Fruit fly (Drosophila melanogaster): ENCODE measurements around the gene unk.

DNA sequence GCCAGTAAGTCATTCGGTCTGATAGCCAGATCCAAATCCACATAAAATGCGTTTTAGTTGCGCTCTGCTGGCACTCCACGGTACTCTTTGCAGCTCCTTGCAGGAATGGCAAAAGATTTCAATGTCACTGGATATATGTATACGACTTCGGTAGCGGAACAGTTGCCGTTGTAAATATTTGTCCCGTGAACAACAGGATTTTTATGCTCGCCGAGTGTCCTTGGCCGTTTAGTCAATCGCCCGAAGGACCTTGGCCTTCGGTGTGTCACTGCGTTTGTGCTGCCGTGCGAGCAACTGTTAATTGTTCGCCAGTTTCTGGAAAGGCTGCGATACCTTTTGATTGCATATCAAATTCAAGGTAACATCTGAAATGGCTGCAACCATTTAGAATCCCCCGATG lies 19.2 kb downstream of the unk start:
- TF ChIP-seq brk (GFP tag; optimal IDR thresholded peaks at IDR 0.05) (no peak), Dfd (GFP tag; optimal IDR thresholded peaks at IDR 0.05) (no peak), br (GFP tag; optimal IDR thresholded peaks at IDR 0.05) (no peak), fru (GFP tag; optimal IDR thresholded peaks at IDR 0.05) (no peak)
